Fruit fly (Drosophila melanogaster) whole organism, embryonic: ENCODE results near the gene Tmep.
A peak's percentile ranks its signal among the peaks of the same experiment; 100 is the strongest.

Source experiments
- BtbVII ChIP-seq: fragments of 200-800 bp; sonication (Bioruptor generic); optimal IDR thresholded peaks from 3 replicates; lab custom pipeline; 2017; ENCODE audit warnings: missing biosample characterization, mild to moderate bottlenecking, missing genetic modification characterization
- C15 ChIP-seq: fragments of 200-800 bp; sonication (Bioruptor generic); IDR thresholded peaks from 3 replicates; pipeline ENCODE4 v1.3.6; 2022; ENCODE audit warnings: missing biosample characterization, missing genetic modification characterization
- CG10267 ChIP-seq: fragments of 200-800 bp; sonication (Bioruptor generic); optimal IDR thresholded peaks from 2 replicates; lab custom pipeline; 2018; ENCODE audit warnings: missing biosample characterization, mild to moderate bottlenecking, missing genetic modification characterization, moderate library complexity
- CG10959 ChIP-seq: fragments of 200-800 bp; sonication (Bioruptor generic); IDR thresholded peaks from 2 replicates; pipeline ENCODE4 v1.3.6; 2022; ENCODE audit warnings: missing biosample characterization, missing genetic modification characterization
- CG12659 ChIP-seq: fragments of 200-800 bp; sonication (Bioruptor generic); optimal IDR thresholded peaks from 3 replicates; lab custom pipeline; 2017; ENCODE audit warnings: mild to moderate bottlenecking, missing biosample characterization, missing genetic modification reagents, missing genetic modification characterization
- CG13624 ChIP-seq: fragments of 200-800 bp; sonication (Bioruptor generic); optimal IDR thresholded peaks from 2 replicates; lab custom pipeline; 2016; ENCODE audit warnings: missing biosample characterization, missing genetic modification characterization
- CG13894 ChIP-seq: fragments of 200-800 bp; sonication (Bioruptor generic); optimal IDR thresholded peaks from 3 replicates; lab custom pipeline; 2018; ENCODE audit warnings: missing biosample characterization, mild to moderate bottlenecking, missing genetic modification characterization, moderate library complexity
- CG16815 ChIP-seq: fragments of 200-800 bp; sonication (Bioruptor generic); optimal IDR thresholded peaks from 3 replicates; lab custom pipeline; 2017; ENCODE audit warnings: missing biosample characterization, mild to moderate bottlenecking, missing genetic modification characterization
- CG17186 ChIP-seq: fragments of 200-800 bp; sonication (Bioruptor generic); optimal IDR thresholded peaks from 3 replicates; lab custom pipeline; 2017; ENCODE audit warnings: missing biosample characterization, missing genetic modification reagents, missing genetic modification characterization
- CG18764 ChIP-seq: fragments of 200-800 bp; sonication (Bioruptor generic); optimal IDR thresholded peaks from 3 replicates; lab custom pipeline; 2016; ENCODE audit warnings: missing biosample characterization, missing genetic modification characterization
- CG30020 ChIP-seq: fragments of 200-800 bp; optimal IDR thresholded peaks from 2 replicates; lab custom pipeline; 2019; ENCODE audit warnings: missing biosample characterization, mild to moderate bottlenecking, missing genetic modification characterization, moderate library complexity
- CG30403 ChIP-seq: fragments of 200-800 bp; sonication (Bioruptor generic); optimal IDR thresholded peaks from 3 replicates; lab custom pipeline; 2016; ENCODE audit warnings: missing biosample characterization, missing genetic modification characterization
- CG32532 ChIP-seq: fragments of 200-800 bp; sonication (Bioruptor generic); IDR thresholded peaks from 2 replicates; pipeline ENCODE4 v1.3.6; 2022; ENCODE audit warnings: missing biosample characterization, missing genetic modification characterization
- CG32772 ChIP-seq: fragments of 200-800 bp; sonication (Bioruptor generic); IDR thresholded peaks from 2 replicates; pipeline ENCODE4 v1.3.6; 2022; ENCODE audit warnings: missing biosample characterization, missing genetic modification characterization
- CG3281 ChIP-seq: fragments of 200-800 bp; sonication (Bioruptor generic); optimal IDR thresholded peaks from 3 replicates; lab custom pipeline; 2017; ENCODE audit warnings: missing biosample characterization, mild to moderate bottlenecking, missing genetic modification characterization
- CG3838 ChIP-seq: fragments of 200-800 bp; sonication (Bioruptor generic); optimal IDR thresholded peaks from 3 replicates; lab custom pipeline; 2016; ENCODE audit warnings: missing biosample characterization, missing genetic modification characterization
- CG6765 ChIP-seq: fragments of 200-800 bp; sonication (Bioruptor generic); optimal IDR thresholded peaks from 3 replicates; lab custom pipeline; 2017; ENCODE audit warnings: missing biosample characterization, mild to moderate bottlenecking, missing genetic modification characterization
- CG8388 ChIP-seq: fragments of 200-800 bp; sonication (Bioruptor generic); optimal IDR thresholded peaks from 2 replicates; lab custom pipeline; 2019; ENCODE audit warnings: missing biosample characterization, mild to moderate bottlenecking, missing genetic modification characterization, moderate library complexity
- CG9817 ChIP-seq: fragments of 200-800 bp; sonication (Bioruptor generic); optimal IDR thresholded peaks from 2 replicates; lab custom pipeline; 2018; ENCODE audit warnings: missing biosample characterization, mild to moderate bottlenecking, missing genetic modification characterization, moderate library complexity
- CG9876 ChIP-seq: fragments of 200-800 bp; sonication (Bioruptor generic); optimal IDR thresholded peaks from 2 replicates; lab custom pipeline; 2016; ENCODE audit warnings: missing biosample characterization, missing genetic modification characterization
- CHES-1-like ChIP-seq: fragments of 200-800 bp; sonication (Bioruptor generic); optimal IDR thresholded peaks from 2 replicates; lab custom pipeline; 2016; ENCODE audit warnings: missing biosample characterization, missing genetic modification characterization
- D ChIP-seq, 2 experiments: fragments of 200-800 bp in 1 of 2; fragments of >200 bp in 1 of 2; sonication (Bioruptor generic) in 1 of 2; optimal IDR thresholded peaks; 2 replicates in 1 of 2; 3 replicates in 1 of 2; lab custom pipeline; 2017; ENCODE audit warnings: mild to moderate bottlenecking in 1 of 2, missing biosample characterization in 1 of 2, missing genetic modification characterization in 1 of 2, missing genetic modification reagents in 1 of 2
- E2f1 ChIP-seq: fragments of 200-800 bp; sonication (Bioruptor generic); IDR thresholded peaks from 2 replicates; pipeline ENCODE4 v1.3.6; 2022; ENCODE audit warnings: missing biosample characterization, missing genetic modification characterization
- E2f2 ChIP-seq: fragments of 200-800 bp; sonication (Bioruptor generic); IDR thresholded peaks from 2 replicates; pipeline ENCODE4 v1.3.6; 2022; ENCODE audit warnings: missing biosample characterization, missing genetic modification characterization
- Ets97D ChIP-seq: fragments of 200-800 bp; sonication (Bioruptor generic); optimal IDR thresholded peaks from 3 replicates; lab custom pipeline; 2016; ENCODE audit warnings: missing biosample characterization, missing genetic modification characterization
- Fer1 ChIP-seq: fragments of 200-800 bp; sonication (Bioruptor generic); optimal IDR thresholded peaks from 2 replicates; lab custom pipeline; 2017; ENCODE audit warnings: missing biosample characterization, mild to moderate bottlenecking, missing genetic modification characterization
- Gsc ChIP-seq: fragments of 200-800 bp; sonication (Bioruptor generic); IDR thresholded peaks from 2 replicates; pipeline ENCODE4 v1.3.6; 2022; ENCODE audit warnings: missing biosample characterization, missing genetic modification characterization
- Hr51 ChIP-seq, 2 experiments: fragments of 200-800 bp; sonication (Bioruptor generic); optimal IDR thresholded peaks; 2 replicates in 1 of 2; 3 replicates in 1 of 2; lab custom pipeline; 2016 to 2018; ENCODE audit warnings: missing biosample characterization in 2 of 2, missing genetic modification characterization in 2 of 2, mild to moderate bottlenecking in 1 of 2, moderate library complexity in 1 of 2
- Lpt ChIP-seq: fragments of >200 bp; optimal IDR thresholded peaks from 2 replicates; lab custom pipeline; 2018; ENCODE audit warnings: missing biosample characterization, missing genetic modification characterization
- Scr ChIP-seq: fragments of 200-800 bp; sonication (Bioruptor generic); IDR thresholded peaks from 2 replicates; pipeline ENCODE4 v1.3.6; 2022; ENCODE audit warnings: missing biosample characterization, missing genetic modification characterization; ENCODE audit not compliant: partially characterized antibody
- Vsx1 ChIP-seq: fragments of 200-800 bp; sonication (Bioruptor generic); optimal IDR thresholded peaks from 2 replicates; lab custom pipeline; 2017; ENCODE audit warnings: missing biosample characterization, mild to moderate bottlenecking, missing genetic modification characterization, missing genetic modification reagents
- Xrp1 ChIP-seq: fragments of 200-800 bp; sonication (Bioruptor generic); IDR thresholded peaks from 2 replicates; pipeline ENCODE4 v1.3.6; 2022; ENCODE audit warnings: missing biosample characterization, missing genetic modification characterization
- bbx ChIP-seq: fragments of 200-800 bp; sonication (Bioruptor generic); IDR thresholded peaks from 2 replicates; pipeline ENCODE4 v1.3.6; 2022; ENCODE audit warnings: missing biosample characterization, missing genetic modification characterization; ENCODE audit not compliant: partially characterized antibody
- cwo ChIP-seq: fragments of 200-800 bp; sonication (Bioruptor generic); optimal IDR thresholded peaks from 3 replicates; lab custom pipeline; 2017; ENCODE audit warnings: missing biosample characterization, missing genetic modification characterization, mild to moderate bottlenecking, moderate library complexity, missing genetic modification reagents
- dimm ChIP-seq: fragments of 200-800 bp; sonication (Bioruptor generic); IDR thresholded peaks from 2 replicates; pipeline ENCODE4 v1.3.6; 2022; ENCODE audit warnings: missing biosample characterization, missing genetic modification characterization
- dm ChIP-seq: fragments of 200-800 bp; sonication (Bioruptor generic); optimal IDR thresholded peaks from 3 replicates; lab custom pipeline; 2016; ENCODE audit warnings: missing biosample characterization, missing genetic modification characterization
- gce ChIP-seq: fragments of 200-800 bp; sonication (Bioruptor generic); IDR thresholded peaks from 3 replicates; pipeline ENCODE4 v1.3.6; 2022; ENCODE audit warnings: missing biosample characterization, missing genetic modification characterization
- knrl ChIP-seq: fragments of 200-800 bp; sonication (Bioruptor generic); IDR thresholded peaks from 3 replicates; pipeline ENCODE4 v1.3.6; 2022; ENCODE audit warnings: missing biosample characterization, missing genetic modification characterization; ENCODE audit not compliant: partially characterized antibody
- lab ChIP-seq: fragments of 200-800 bp; sonication (Bioruptor generic); optimal IDR thresholded peaks from 3 replicates; lab custom pipeline; 2017; ENCODE audit warnings: missing biosample characterization, missing genetic modification characterization, mild to moderate bottlenecking, moderate library complexity, missing genetic modification reagents
- lilli ChIP-seq: fragments of 200-800 bp; sonication (Bioruptor generic); optimal IDR thresholded peaks from 3 replicates; lab custom pipeline; 2016; ENCODE audit warnings: missing biosample characterization, missing genetic modification characterization
- lmd ChIP-seq: fragments of 200-800 bp; sonication (Bioruptor generic); IDR thresholded peaks from 2 replicates; pipeline ENCODE4 v1.3.6; 2022; ENCODE audit warnings: missing biosample characterization, missing genetic modification characterization
- mam ChIP-seq: fragments of 200-800 bp; sonication (Bioruptor generic); optimal IDR thresholded peaks from 3 replicates; lab custom pipeline; 2016; ENCODE audit warnings: missing biosample characterization, missing genetic modification characterization
- nerfin-1 ChIP-seq: fragments of 200-800 bp; sonication (Bioruptor generic); optimal IDR thresholded peaks from 3 replicates; lab custom pipeline; 2019; ENCODE audit warnings: missing biosample characterization, mild to moderate bottlenecking, missing genetic modification characterization, moderate library complexity
- odd ChIP-seq: fragments of 200-800 bp; sonication (Bioruptor generic); optimal IDR thresholded peaks from 2 replicates; lab custom pipeline; 2017; ENCODE audit warnings: missing biosample characterization, mild to moderate bottlenecking, missing genetic modification characterization
- pros ChIP-seq: fragments of 200-800 bp; sonication (Bioruptor generic); optimal IDR thresholded peaks from 3 replicates; lab custom pipeline; 2019; ENCODE audit warnings: missing biosample characterization, mild to moderate bottlenecking, missing genetic modification characterization, moderate library complexity
- salm ChIP-seq: fragments of 200-800 bp; sonication (Bioruptor generic); optimal IDR thresholded peaks from 2 replicates; lab custom pipeline; 2018; ENCODE audit warnings: missing biosample characterization, mild to moderate bottlenecking, missing genetic modification characterization
- sim ChIP-seq: fragments of 200-800 bp; sonication (Bioruptor generic); IDR thresholded peaks from 2 replicates; pipeline ENCODE4 v1.3.6; 2022; ENCODE audit warnings: missing biosample characterization, missing genetic modification characterization
- zfh1 ChIP-seq: fragments of 200-800 bp; sonication (Bioruptor generic); IDR thresholded peaks from 3 replicates; pipeline ENCODE4 v1.3.6; 2022; ENCODE audit warnings: missing biosample characterization, missing genetic modification characterization

Gene Tmep

dm6 chr3L:1587140-1587849 lies 18.3 kb downstream of the Tmep start (continued):
- peak; percentile 90 for TF ChIP-seq CG9817 (tag; lab: Kevin White, UChicago)
- peak; percentile 26 for TF ChIP-seq salm (tag; lab: Kevin White, UChicago)
- TF ChIP-seq knrl (GFP tag; lab: Robert Waterston, UW): no peak
- TF ChIP-seq CG13894 (tag; lab: Kevin White, UChicago): peak; percentile 57
- peak; percentile 56 for TF ChIP-seq CG10267 (tag; lab: Kevin White, UChicago)
- peak; percentile 84 for TF ChIP-seq Fer1 (GFP tag; lab: Kevin White, UChicago)
- TF ChIP-seq lilli (GFP tag; lab: Kevin White, UChicago): peak; percentile 82
- TF ChIP-seq CG9876: peak; percentile 71
- peak; percentile 26 for TF ChIP-seq CG8388 (GFP tag; lab: Kevin White, UChicago)
- peak; percentile 82 for TF ChIP-seq CG3281 (GFP tag; lab: Kevin White, UChicago)
- TF ChIP-seq CHES-1-like: peak; percentile 74
- TF ChIP-seq CG30020 (tag; lab: Kevin White, UChicago): no peak
- TF ChIP-seq odd (GFP tag; lab: Kevin White, UChicago): peak; percentile 46
- TF ChIP-seq dm (GFP tag; lab: Kevin White, UChicago): peak; percentile 34
- TF ChIP-seq CG30403: peak; percentile 76
- TF ChIP-seq bbx (GFP tag; lab: Robert Waterston, UW): no peak
- TF ChIP-seq lab (GFP tag; lab: Kevin White, UChicago): peak; percentile 91
- TF ChIP-seq nerfin-1 (tag; lab: Kevin White, UChicago): peak; percentile 58
- TF ChIP-seq Gsc (GFP tag; lab: Robert Waterston, UW): peak; percentile 73
- peak; percentile 80 for TF ChIP-seq gce (GFP tag; lab: Robert Waterston, UW)
- TF ChIP-seq CG32532: peak; percentile 91
- peak; percentile 13 for TF ChIP-seq CG3838 (GFP tag; lab: Kevin White, UChicago)
- TF ChIP-seq CG32772 (GFP tag; lab: Robert Waterston, UW): peak; percentile 86
- peak; percentile 86 for TF ChIP-seq zfh1 (GFP tag; lab: Robert Waterston, UW)
- peak; percentile 15 for TF ChIP-seq D (optimal IDR thresholded peaks at IDR 0.05; lab: Kevin White, UChicago)
- peak; percentile 64 for TF ChIP-seq D (GFP tag; optimal IDR thresholded peaks at IDR 0.05; lab: Kevin White, UChicago)
- TF ChIP-seq dimm: 0 out of 2 replicates have a peak, but pooled peaks have one; percentile 37
- no peak for TF ChIP-seq pros
- peak; percentile 94 for TF ChIP-seq mam
- no peak for TF ChIP-seq Lpt (GFP tag; lab: Kevin White, UChicago)
- peak; percentile 87 for TF ChIP-seq CG13624 (GFP tag; lab: Kevin White, UChicago)
- TF ChIP-seq cwo (GFP tag; lab: Kevin White, UChicago): peak; percentile 61
- TF ChIP-seq BtbVII (GFP tag; lab: Kevin White, UChicago): peak; percentile 62
- TF ChIP-seq Hr51 (GFP tag; optimal IDR thresholded peaks at IDR 0.05; lab: Kevin White, UChicago): peak; percentile 76
- TF ChIP-seq E2f1: peak; percentile 82
- TF ChIP-seq Ets97D: peak; percentile 58
- TF ChIP-seq E2f2 (GFP tag; lab: Robert Waterston, UW): peak; percentile 56
- peak; percentile 12 for TF ChIP-seq CG17186 (GFP tag; lab: Kevin White, UChicago)
- TF ChIP-seq CG10959 (GFP tag; lab: Robert Waterston, UW): peak; percentile 76
- TF ChIP-seq sim (GFP tag; lab: Robert Waterston, UW): peak; percentile 79; the same call in 1 of the 2 replicates
- TF ChIP-seq lmd (GFP tag; lab: Robert Waterston, UW): peak; percentile 92
- no peak for TF ChIP-seq Scr (GFP tag; lab: Robert Waterston, UW)
- peak; percentile 77 for TF ChIP-seq CG18764
- peak; percentile 42 for TF ChIP-seq CG16815 (GFP tag; lab: Kevin White, UChicago)
- peak; percentile 85 for TF ChIP-seq Xrp1
- peak; percentile 74 for TF ChIP-seq CG12659 (GFP tag; lab: Kevin White, UChicago)
- peak; percentile 56; the same call in 1 of the 3 replicates for TF ChIP-seq C15 (GFP tag; lab: Robert Waterston, UW)
- peak; percentile 43 for TF ChIP-seq Vsx1 (GFP tag; lab: Kevin White, UChicago)
- TF ChIP-seq CG6765: peak; percentile 76
